Worm (Caenorhabditis elegans) whole organism, mixed stage, embryonic: ENCODE measurements around the gene B0391.14.

Experiments
- M03D4.4 ChIP-seq: sonication (generic microtip); optimal IDR thresholded peaks from 2 replicates; lab custom pipeline; 2017; ENCODE audit warnings: mild to moderate bottlenecking, missing genetic modification characterization, missing compliant biosample characterization
- blmp-1 ChIP-seq: fragments of 150-350 bp; optimal IDR thresholded peaks from 2 replicates; lab custom pipeline; 2014; ENCODE audit warnings: missing biosample characterization, missing genetic modification characterization
- ceh-39 ChIP-seq: fragments of 150-350 bp; optimal IDR thresholded peaks from 2 replicates; lab custom pipeline; 2014; ENCODE audit warnings: missing biosample characterization, missing genetic modification characterization
- ceh-43 ChIP-seq: fragments of 200-800 bp; sonication (Bioruptor generic); optimal IDR thresholded peaks from 2 replicates; lab custom pipeline; 2018; ENCODE audit warnings: mild to moderate bottlenecking, missing genetic modification characterization, moderate library complexity, missing compliant biosample characterization
- ceh-83 ChIP-seq: fragments of 200-800 bp; sonication (Bioruptor generic); optimal IDR thresholded peaks from 2 replicates; lab custom pipeline; 2018; ENCODE audit warnings: mild to moderate bottlenecking, missing genetic modification characterization, missing compliant biosample characterization
- cnd-1 ChIP-seq: fragments of 200-800 bp; sonication (Bioruptor generic); optimal IDR thresholded peaks from 2 replicates; lab custom pipeline; 2018; ENCODE audit warnings: mild to moderate bottlenecking, missing genetic modification characterization, missing compliant biosample characterization
- drap-1 ChIP-seq: fragments of 200-800 bp; sonication (Bioruptor generic); optimal IDR thresholded peaks from 3 replicates; lab custom pipeline; 2018; ENCODE audit warnings: mild to moderate bottlenecking, missing genetic modification characterization, missing compliant biosample characterization
- elt-1 ChIP-seq: sonication (generic microtip); optimal IDR thresholded peaks from 2 replicates; lab custom pipeline; 2017; ENCODE audit warnings: missing genetic modification characterization, mild to moderate bottlenecking, missing compliant biosample characterization, antibody characterized with exemption, moderate library complexity, borderline replicate concordance; ENCODE audit not compliant: insufficient read depth
- elt-3 ChIP-seq: fragments of 150-350 bp; optimal IDR thresholded peaks from 2 replicates; lab custom pipeline; 2014; ENCODE audit warnings: missing biosample characterization, missing genetic modification characterization
- flh-1 ChIP-seq: fragments of 200-800 bp; sonication (Bioruptor generic); optimal IDR thresholded peaks from 2 replicates; lab custom pipeline; 2018; ENCODE audit warnings: mild to moderate bottlenecking, missing genetic modification characterization, moderate library complexity, missing compliant biosample characterization
- ham-2 ChIP-seq: fragments of 200-800 bp; sonication (Bioruptor generic); optimal IDR thresholded peaks from 2 replicates; lab custom pipeline; 2018; ENCODE audit warnings: mild to moderate bottlenecking, missing genetic modification characterization, missing compliant biosample characterization
- hlh-1 ChIP-seq: fragments of 150-350 bp; optimal IDR thresholded peaks from 2 replicates; lab custom pipeline; 2014; ENCODE audit warnings: missing biosample characterization, missing genetic modification reagents, missing genetic modification characterization
- lin-32 ChIP-seq: fragments of 200-800 bp; sonication (Bioruptor generic); optimal IDR thresholded peaks from 2 replicates; lab custom pipeline; 2018; ENCODE audit warnings: mild to moderate bottlenecking, missing genetic modification characterization, missing compliant biosample characterization
- lsy-2 ChIP-seq: fragments of 150-350 bp; optimal IDR thresholded peaks from 2 replicates; lab custom pipeline; 2014; ENCODE audit warnings: missing biosample characterization, missing genetic modification characterization
- mab-5 ChIP-seq: fragments of 150-350 bp; optimal IDR thresholded peaks from 2 replicates; lab custom pipeline; 2014; ENCODE audit warnings: missing biosample characterization, missing genetic modification characterization
- mep-1 ChIP-seq: fragments of 150-350 bp; optimal IDR thresholded peaks from 2 replicates; lab custom pipeline; 2017; ENCODE audit warnings: missing biosample characterization, missing genetic modification reagents, missing genetic modification characterization, inconsistent platforms
- mls-2 ChIP-seq: sonication (generic microtip); optimal IDR thresholded peaks from 2 replicates; lab custom pipeline; 2016; ENCODE audit warnings: mild to moderate bottlenecking, missing genetic modification characterization, moderate library complexity, missing compliant biosample characterization
- nhr-12 ChIP-seq: fragments of 150-350 bp; optimal IDR thresholded peaks from 2 replicates; lab custom pipeline; 2014; ENCODE audit warnings: missing biosample characterization, missing genetic modification characterization
- nhr-2 ChIP-seq: fragments of 150-350 bp; optimal IDR thresholded peaks from 2 replicates; lab custom pipeline; 2014; ENCODE audit warnings: missing biosample characterization, missing genetic modification characterization
- nhr-237 ChIP-seq: fragments of 150-350 bp; optimal IDR thresholded peaks from 2 replicates; lab custom pipeline; 2014; ENCODE audit warnings: missing biosample characterization, missing genetic modification characterization
- nhr-28 ChIP-seq: fragments of 150-350 bp; optimal IDR thresholded peaks from 2 replicates; lab custom pipeline; 2014; ENCODE audit warnings: missing biosample characterization, missing genetic modification characterization
- nhr-76 ChIP-seq: sonication (generic microtip); optimal IDR thresholded peaks from 2 replicates; lab custom pipeline; 2017; ENCODE audit warnings: missing biosample characterization, missing genetic modification characterization
- pha-4 ChIP-seq: fragments of 150-350 bp; optimal IDR thresholded peaks from 2 replicates; lab custom pipeline; 2018; ENCODE audit warnings: missing biosample characterization, missing genetic modification reagents, missing genetic modification characterization
- sem-2 ChIP-seq: fragments of 200-800 bp; sonication (Bioruptor generic); optimal IDR thresholded peaks from 2 replicates; lab custom pipeline; 2018; ENCODE audit warnings: mild to moderate bottlenecking, missing genetic modification characterization, missing compliant biosample characterization
- snpc-4 ChIP-seq: fragments of 150-350 bp; optimal IDR thresholded peaks from 2 replicates; lab custom pipeline; 2014; ENCODE audit warnings: missing biosample characterization, missing genetic modification characterization
- sptf-1 ChIP-seq: sonication (generic microtip); optimal IDR thresholded peaks from 2 replicates; lab custom pipeline; 2017; ENCODE audit warnings: mild to moderate bottlenecking, missing genetic modification characterization, moderate library complexity, missing compliant biosample characterization
- unc-120 ChIP-seq: sonication (generic microtip); optimal IDR thresholded peaks from 2 replicates; lab custom pipeline; 2017; ENCODE audit warnings: missing genetic modification characterization, missing compliant biosample characterization; ENCODE audit not compliant: poor library complexity, severe bottlenecking
- unc-39 ChIP-seq: fragments of 150-350 bp; optimal IDR thresholded peaks from 2 replicates; lab custom pipeline; 2014; ENCODE audit warnings: missing biosample characterization, missing genetic modification characterization
- unc-62 ChIP-seq: fragments of 150-350 bp; optimal IDR thresholded peaks from 2 replicates; lab custom pipeline; 2014; ENCODE audit warnings: missing biosample characterization, missing genetic modification reagents, missing genetic modification characterization
- ztf-11 ChIP-seq: fragments of 150-350 bp; optimal IDR thresholded peaks from 2 replicates; lab custom pipeline; 2014; ENCODE audit warnings: missing biosample characterization, missing genetic modification characterization

The B0391.14 gene

DNA sequence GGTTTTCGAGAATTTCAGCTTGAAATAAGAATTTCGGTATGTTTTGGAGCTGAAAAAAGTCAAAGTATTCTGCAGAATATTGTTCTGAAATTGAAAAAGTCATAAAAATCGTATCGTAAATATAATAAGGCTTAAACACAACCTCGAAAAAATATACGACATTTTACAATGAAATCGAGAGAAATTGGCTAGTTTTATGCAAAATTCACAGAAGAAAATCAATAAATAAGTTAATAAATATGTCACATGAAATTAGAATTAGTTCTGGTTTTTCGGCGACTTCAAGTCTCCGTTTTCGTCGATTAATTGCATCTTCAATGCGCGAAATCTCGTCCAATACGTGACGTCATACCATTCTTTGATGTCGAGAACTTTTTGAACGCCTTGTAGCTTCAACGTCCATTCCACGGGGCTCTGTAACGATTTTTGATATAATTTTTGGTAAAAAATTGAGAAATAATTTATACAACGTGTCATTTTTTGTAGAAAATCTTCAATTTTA is 22.2 kb downstream of the B0391.14 start, which contains the start of gene atx-3:
atx-3 (minus strand) TSS at position 51 of the 502 bp plus-strand sequence.
- TF ChIP-seq nhr-12 (tag; lab: Kevin White, UChicago), result no peak
- TF ChIP-seq mab-5 (tag; lab: Kevin White, UChicago), result no peak
- no peak for TF ChIP-seq drap-1 (GFP tag; lab: Kevin White, UChicago)
- no peak for TF ChIP-seq ham-2 (GFP tag; lab: Kevin White, UChicago)
- TF ChIP-seq unc-39 (tag; lab: Kevin White, UChicago), result no peak
- no peak for TF ChIP-seq ceh-39 (tag; lab: Kevin White, UChicago)
- TF ChIP-seq mls-2 (tag; lab: Kevin White, UChicago), result no peak
- no peak for TF ChIP-seq nhr-237 (tag; lab: Kevin White, UChicago)
- TF ChIP-seq ztf-11 (tag; lab: Kevin White, UChicago), result no peak
- no peak for TF ChIP-seq ceh-83 (GFP tag; lab: Kevin White, UChicago)
- no peak for TF ChIP-seq M03D4.4 (tag; lab: Kevin White, UChicago)
- TF ChIP-seq unc-120 (tag; lab: Kevin White, UChicago), result no peak

DNA sequence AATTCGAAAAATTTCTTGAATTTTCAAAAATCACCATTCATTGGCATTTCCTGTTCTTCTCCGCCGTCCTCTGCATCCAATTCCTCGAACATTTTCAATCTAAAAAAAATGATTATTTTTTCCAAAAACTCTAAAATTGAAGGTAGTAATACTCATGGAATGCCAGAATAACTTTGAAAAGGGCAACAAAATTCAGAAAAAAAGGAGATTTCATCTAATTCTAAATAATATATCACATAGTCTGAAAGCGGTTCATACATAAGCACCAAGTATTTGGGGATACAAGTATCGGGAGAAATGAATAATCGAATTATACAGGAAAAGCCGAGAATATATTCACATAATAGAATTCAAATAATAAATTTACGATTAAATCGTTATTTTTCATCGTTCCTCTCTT is 24.4 kb downstream of the B0391.14 start, which contains the start of gene mdt-28:
mdt-28 (minus strand) TSS at position 101 of the 400 bp plus-strand sequence.
- TF ChIP-seq ceh-39 (tag; lab: Kevin White, UChicago) (no peak), mep-1 (tag; lab: Kevin White, UChicago) (no peak), elt-1 (no peak), nhr-237 (tag; lab: Kevin White, UChicago) (no peak), pha-4 (tag; lab: Kevin White, UChicago) (no peak), unc-39 (tag; lab: Kevin White, UChicago) (no peak), drap-1 (GFP tag; lab: Kevin White, UChicago) (no peak), M03D4.4 (tag; lab: Kevin White, UChicago) (no peak)

DNA sequence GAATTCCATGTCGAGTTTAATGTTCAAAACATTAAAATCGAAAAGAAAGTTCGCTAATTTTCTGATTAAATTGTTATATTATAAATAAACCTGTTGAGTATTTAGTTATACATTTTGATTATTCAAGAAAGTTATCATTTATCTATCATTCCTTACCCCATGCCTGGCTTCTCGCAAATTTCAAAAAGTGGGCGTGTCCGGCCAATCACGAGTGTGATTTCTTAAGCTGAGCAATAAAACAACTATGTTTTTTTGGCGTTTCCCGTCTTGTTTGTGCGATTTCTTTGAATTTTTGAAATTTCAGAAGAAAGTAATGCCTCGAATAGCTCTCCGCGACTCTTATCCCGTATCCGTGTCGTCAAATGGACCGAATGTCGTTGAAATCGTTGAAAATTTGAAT is 27.0 kb downstream of the B0391.14 start, which contains the start of gene fbxa-94:
fbxa-94 (plus strand) TSS at position 301 of the 400 bp plus-strand sequence.
- no peak for TF ChIP-seq ceh-39 (tag; lab: Kevin White, UChicago)
- no peak for TF ChIP-seq nhr-12 (tag; lab: Kevin White, UChicago)
- no peak for TF ChIP-seq ceh-83 (GFP tag; lab: Kevin White, UChicago)
- no peak for TF ChIP-seq nhr-237 (tag; lab: Kevin White, UChicago)
- TF ChIP-seq nhr-2 (tag; lab: Kevin White, UChicago), result no peak
- no peak for TF ChIP-seq ztf-11 (tag; lab: Kevin White, UChicago)
- no peak for TF ChIP-seq mep-1 (tag; lab: Kevin White, UChicago)
- no peak for TF ChIP-seq ceh-43 (GFP tag; lab: Kevin White, UChicago)
- no peak for TF ChIP-seq flh-1
- no peak for TF ChIP-seq nhr-28 (tag; lab: Kevin White, UChicago)
- TF ChIP-seq pha-4 (tag; lab: Kevin White, UChicago), result no peak
- TF ChIP-seq blmp-1 (tag; lab: Kevin White, UChicago), result no peak
- no peak for TF ChIP-seq sptf-1 (tag; lab: Kevin White, UChicago)
- TF ChIP-seq sem-2 (GFP tag; lab: Kevin White, UChicago), result no peak
- TF ChIP-seq mab-5 (tag; lab: Kevin White, UChicago), result no peak
- no peak for TF ChIP-seq unc-62 (GFP tag; lab: Kevin White, UChicago)
- TF ChIP-seq lsy-2, result no peak
- no peak for TF ChIP-seq drap-1 (GFP tag; lab: Kevin White, UChicago)
- TF ChIP-seq nhr-76 (tag; lab: Kevin White, UChicago), result no peak
- TF ChIP-seq snpc-4 (tag; lab: Kevin White, UChicago), result no peak

DNA sequence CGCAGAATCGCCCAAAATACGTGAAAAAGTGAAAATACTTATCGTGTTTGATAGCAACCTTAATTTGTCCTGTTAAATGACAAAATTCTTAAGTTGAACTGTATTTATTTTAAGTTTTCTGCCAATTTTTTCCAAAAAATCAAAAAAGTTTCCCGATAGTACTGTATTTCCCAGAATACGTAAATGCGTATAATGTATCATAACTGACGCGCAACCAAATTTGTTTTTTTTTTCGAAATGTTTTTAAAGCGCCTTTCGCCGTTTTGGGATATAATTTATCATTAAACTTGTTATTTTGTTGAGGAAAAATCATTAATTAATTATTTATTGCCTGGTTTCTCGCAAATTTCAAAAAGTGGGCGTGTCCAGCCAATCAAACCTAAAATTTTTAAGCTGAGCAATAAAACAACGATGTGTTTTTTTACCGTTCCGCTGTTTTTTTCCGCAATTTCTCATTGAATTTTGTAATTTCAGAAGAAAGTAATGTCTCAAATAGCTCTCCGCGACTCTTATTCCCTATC is 28.6 kb downstream of the B0391.14 start, which contains the start of gene fbxa-95:
fbxa-95 (plus strand) TSS at position 471 of the 521 bp plus-strand sequence.
- TF ChIP-seq nhr-28 (tag; lab: Kevin White, UChicago) (no peak), sptf-1 (tag; lab: Kevin White, UChicago) (no peak), hlh-1 (tag; lab: Kevin White, UChicago) (no peak), nhr-76 (tag; lab: Kevin White, UChicago) (no peak), nhr-237 (tag; lab: Kevin White, UChicago) (no peak), mls-2 (tag; lab: Kevin White, UChicago) (no peak), cnd-1 (tag; lab: Kevin White, UChicago) (no peak), lin-32 (no peak), lsy-2 (no peak), pha-4 (tag; lab: Kevin White, UChicago) (no peak), unc-120 (tag; lab: Kevin White, UChicago) (no peak), snpc-4 (tag; lab: Kevin White, UChicago) (no peak), elt-1 (no peak), M03D4.4 (tag; lab: Kevin White, UChicago) (no peak), blmp-1 (tag; lab: Kevin White, UChicago) (no peak), ztf-11 (tag; lab: Kevin White, UChicago) (no peak), nhr-2 (tag; lab: Kevin White, UChicago) (no peak), elt-3 (tag; lab: Kevin White, UChicago) (no peak), ceh-83 (GFP tag; lab: Kevin White, UChicago) (no peak)
